Worm (Caenorhabditis elegans): ENCODE measurements around the gene srlf-29.
"Not testable (repeated sequence)": the region's sequence is repeated elsewhere in the genome, so short reads cannot be mapped to it uniquely, and the experiment has no call there.

Gene srlf-29

DNA sequence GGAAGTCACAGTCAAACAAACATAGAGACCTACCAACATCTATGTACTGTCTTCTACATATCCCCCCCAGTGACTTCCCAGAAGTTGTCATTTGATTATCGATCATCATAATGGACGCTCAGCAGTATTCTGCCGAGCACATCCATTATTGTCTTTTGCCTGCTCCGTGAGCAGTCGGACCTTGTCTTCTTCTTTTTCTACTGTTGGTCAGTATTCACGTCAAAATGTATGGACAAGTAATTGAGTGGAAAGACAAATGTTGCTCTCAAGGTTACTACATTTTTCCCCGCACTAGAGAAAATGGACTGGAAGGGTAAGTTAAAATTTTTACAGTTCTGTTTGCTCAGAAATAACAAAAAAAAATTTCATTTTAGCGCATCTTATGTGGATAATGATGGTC is 11.2 kb upstream of the srlf-29 start, which contains the start of gene btb-12:
TSS of gene btb-12 (plus strand) at position 301 of the 400 bp plus-strand sequence.
- no peak for TF ChIP-seq ceh-34 (tag; optimal IDR thresholded peaks at IDR 0.05)
- no peak for TF ChIP-seq odd-2 (tag; optimal IDR thresholded peaks at IDR 0.05)

DNA sequence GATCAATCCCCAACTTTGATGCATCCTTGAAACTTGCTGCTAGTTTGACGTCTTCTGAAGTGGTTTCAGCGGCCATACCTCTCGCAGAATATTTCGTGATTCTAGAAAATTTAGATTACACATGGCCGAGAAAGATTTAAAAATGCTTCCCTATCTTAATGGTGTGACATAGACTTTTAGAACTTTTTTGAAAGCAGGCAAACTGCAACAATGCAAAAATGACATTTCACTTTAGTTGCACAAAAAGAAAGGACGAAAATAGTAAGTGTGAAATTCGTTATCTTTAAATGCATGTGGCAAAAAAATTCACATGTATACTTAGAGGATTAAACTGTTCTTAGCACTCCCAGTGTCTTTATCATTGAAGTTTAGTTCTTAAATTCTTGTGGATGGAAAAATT is 8.9 kb upstream of the srlf-29 start, which contains the start of gene ZC204.12:
TSS of gene ZC204.12 (minus strand) at position 101 of the 400 bp plus-strand sequence.
- no peak for TF ChIP-seq T23F11.4 (GFP tag; optimal IDR thresholded peaks at IDR 0.05)
- no peak for TF ChIP-seq ztf-16 (tag; optimal IDR thresholded peaks at IDR 0.05)
- TF ChIP-seq sox-2 (GFP tag; IDR thresholded peaks at IDR 0.05) = no peak
- TF ChIP-seq ceh-9 (tag; optimal IDR thresholded peaks at IDR 0.05) = no peak
- no peak for TF ChIP-seq C38D4.7 (GFP tag; optimal IDR thresholded peaks at IDR 0.05)
- no peak for TF ChIP-seq pax-1 (tag; optimal IDR thresholded peaks at IDR 0.05)
- TF ChIP-seq K09A11.1 (tag; optimal IDR thresholded peaks at IDR 0.05; ENCODE audit: insufficient read depth) = no peak
- TF ChIP-seq ceh-14 (tag; optimal IDR thresholded peaks at IDR 0.05) = no peak
- TF ChIP-seq gmeb-2 (tag; optimal IDR thresholded peaks at IDR 0.05) = no peak
- no peak for TF ChIP-seq hlh-8 (tag; optimal IDR thresholded peaks at IDR 0.05)
- TF ChIP-seq dmd-4 (tag; optimal IDR thresholded peaks at IDR 0.05; ENCODE audit: borderline replicate concordance) = no peak
- no peak for TF ChIP-seq mec-3 (tag; optimal IDR thresholded peaks at IDR 0.05; ENCODE audit: borderline replicate concordance)
- no peak for TF ChIP-seq hlh-15 (tag; optimal IDR thresholded peaks at IDR 0.05)
- TF ChIP-seq ceh-6 (GFP tag; optimal IDR thresholded peaks at IDR 0.05) = no peak
- no peak for TF ChIP-seq fax-1 (tag; optimal IDR thresholded peaks at IDR 0.05)
- no peak for TF ChIP-seq dve-1 (tag; optimal IDR thresholded peaks at IDR 0.05)
- TF ChIP-seq ref-2 (tag; optimal IDR thresholded peaks at IDR 0.05) = no peak

ce11 chrII:1659729-1660128 is 6.4 kb upstream of the srlf-29 start:
- TF ChIP-seq elt-2 (tag; optimal IDR thresholded peaks at IDR 0.05) = peak; percentile 16

- TF ChIP-seq hlh-30 (tag; optimal IDR thresholded peaks at IDR 0.05; ENCODE audit: insufficient read depth); ceh-31 (tag; optimal IDR thresholded peaks at IDR 0.05); ztf-16 (tag; optimal IDR thresholded peaks at IDR 0.05): not testable (repeated sequence)
Observed at ce11 chrII:1660888-1661287, 5.2 kb upstream of the srlf-29 start, which contains the start of gene ZC204.13. Gene ZC204.13 (minus strand): TSS chrII:1660988.

ce11 chrII:1662881-1663280 is 3.2 kb upstream of the srlf-29 start, which contains the start of gene ZC204.14:
Gene ZC204.14 (minus strand): TSS chrII:1662949.
- TF ChIP-seq odd-2 (tag; optimal IDR thresholded peaks at IDR 0.05) (no peak), ceh-31 (tag; optimal IDR thresholded peaks at IDR 0.05) (no peak), madf-2 (tag; optimal IDR thresholded peaks at IDR 0.05) (no peak), unc-42 (tag; optimal IDR thresholded peaks at IDR 0.05) (no peak)

DNA sequence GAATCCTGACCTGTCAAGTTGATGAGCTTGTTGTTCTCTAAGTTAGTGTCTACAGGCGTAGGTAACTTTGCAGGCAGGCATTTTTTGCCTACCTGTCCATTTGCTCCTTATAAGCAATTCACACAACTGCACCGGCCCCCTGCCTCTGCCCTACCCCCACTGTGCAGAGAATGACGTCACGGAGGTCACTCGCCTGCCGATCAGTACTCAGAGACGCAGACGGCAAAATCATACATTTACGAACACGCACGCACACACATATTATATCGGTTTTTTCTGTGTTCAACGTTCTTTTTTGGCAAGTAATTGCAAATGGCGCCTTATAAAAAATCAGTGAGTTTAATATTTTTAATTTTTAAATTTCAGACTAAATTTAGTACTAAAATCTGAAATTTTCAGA is 2.6 kb upstream of the srlf-29 start, which contains the start of gene duxl-1:
TSS of gene duxl-1 (plus strand) at position 184 of the 400 bp plus-strand sequence.
- TF ChIP-seq ceh-19 (GFP tag; optimal IDR thresholded peaks at IDR 0.05) (no peak), ama-1 (optimal IDR thresholded peaks at IDR 0.05) (no peak), npax-4 (tag; optimal IDR thresholded peaks at IDR 0.05) (no peak), che-1 (tag; optimal IDR thresholded peaks at IDR 0.05) (no peak), ceh-2 (tag; optimal IDR thresholded peaks at IDR 0.05) (no peak), hlh-13 (GFP tag; optimal IDR thresholded peaks at IDR 0.05) (no peak), elt-4 (tag; optimal IDR thresholded peaks at IDR 0.05) (no peak), elt-2 (tag; optimal IDR thresholded peaks at IDR 0.05) (peak; percentile 40), ref-2 (tag; optimal IDR thresholded peaks at IDR 0.05) (peak; percentile 25), ceh-24 (tag; optimal IDR thresholded peaks at IDR 0.05) (no peak), ceh-48 (tag; optimal IDR thresholded peaks at IDR 0.05) (no peak), ceh-31 (tag; optimal IDR thresholded peaks at IDR 0.05) (no peak), ttx-3 (tag; optimal IDR thresholded peaks at IDR 0.05) (no peak), syd-9 (tag; optimal IDR thresholded peaks at IDR 0.05) (no peak), gmeb-2 (tag; optimal IDR thresholded peaks at IDR 0.05) (no peak), nhr-11 (tag; optimal IDR thresholded peaks at IDR 0.05) (no peak), hlh-30 (tag; optimal IDR thresholded peaks at IDR 0.05; ENCODE audit: insufficient read depth) (peak; percentile 42), sdc-2 (tag; optimal IDR thresholded peaks at IDR 0.05) (no peak), K09A11.1 (tag; optimal IDR thresholded peaks at IDR 0.05; ENCODE audit: insufficient read depth) (no peak), pqm-1 (tag; optimal IDR thresholded peaks at IDR 0.05) (no peak), F13H6.1 (tag; optimal IDR thresholded peaks at IDR 0.05) (no peak), Y22D7AL.16 (tag; optimal IDR thresholded peaks at IDR 0.05) (no peak), pros-1 (tag; optimal IDR thresholded peaks at IDR 0.05) (no peak), pag-3 (tag; optimal IDR thresholded peaks at IDR 0.05; ENCODE audit: borderline replicate concordance) (no peak), C38D4.7 (GFP tag; optimal IDR thresholded peaks at IDR 0.05) (no peak), tbx-2 (tag; optimal IDR thresholded peaks at IDR 0.05) (peak; percentile 15)

Data from whole organism, late embryonic.